Worm (Caenorhabditis elegans): ENCODE measurements around the gene R04E5.9.

R04E5.9 gene

DNA sequence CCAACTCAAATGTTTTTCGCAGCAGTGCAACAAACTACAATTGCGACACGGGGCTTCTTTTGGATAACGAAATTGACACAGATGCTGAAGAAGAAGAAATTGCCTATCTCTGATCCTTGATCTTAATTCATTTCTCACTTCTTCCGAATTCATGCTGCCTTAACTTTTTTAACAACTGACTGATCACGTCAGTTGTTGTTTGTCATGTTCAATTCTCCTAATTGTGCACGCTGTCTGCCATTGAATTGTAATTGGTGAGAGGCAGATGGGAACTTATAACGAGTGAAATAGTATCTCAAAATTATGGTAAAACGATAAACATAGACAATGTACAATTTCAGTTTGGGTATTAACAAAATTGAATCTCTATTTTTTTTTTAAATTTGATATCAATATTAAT lies 24.3 kb downstream of the R04E5.9 start:
- no peak for TF ChIP-seq tbx-11 (GFP tag; IDR thresholded peaks at IDR 0.05)
- no peak for TF ChIP-seq scrt-1 (GFP tag; IDR thresholded peaks at IDR 0.05)
- no peak for TF ChIP-seq sea-1 (GFP tag; conservative IDR thresholded peaks at IDR 0.05)
- no peak for TF ChIP-seq tbx-37 (GFP tag; conservative IDR thresholded peaks at IDR 0.05)
- TF ChIP-seq flt-1 (GFP tag; IDR thresholded peaks at IDR 0.05): no peak
- TF ChIP-seq hnd-1 (tag; optimal IDR thresholded peaks at IDR 0.05): no peak
- no peak for TF ChIP-seq hmg-4 (GFP tag; optimal IDR thresholded peaks at IDR 0.05)
- no peak for TF ChIP-seq ama-1 (optimal IDR thresholded peaks at IDR 0.05)
- no peak for TF ChIP-seq ets-7 (tag; optimal IDR thresholded peaks at IDR 0.05)
- no peak for TF ChIP-seq B0310.2 (tag; optimal IDR thresholded peaks at IDR 0.05)
- TF ChIP-seq pes-1 (GFP tag; IDR thresholded peaks at IDR 0.05): no peak
- no peak for TF ChIP-seq hmbx-1 (tag; optimal IDR thresholded peaks at IDR 0.05)
- TF ChIP-seq aly-1 (tag; optimal IDR thresholded peaks at IDR 0.05): no peak
- TF ChIP-seq ceh-13 (GFP tag; optimal IDR thresholded peaks at IDR 0.05): no peak
- TF ChIP-seq tra-4 (tag; optimal IDR thresholded peaks at IDR 0.05): no peak
- no peak for TF ChIP-seq ceh-36 (tag; optimal IDR thresholded peaks at IDR 0.05)

DNA sequence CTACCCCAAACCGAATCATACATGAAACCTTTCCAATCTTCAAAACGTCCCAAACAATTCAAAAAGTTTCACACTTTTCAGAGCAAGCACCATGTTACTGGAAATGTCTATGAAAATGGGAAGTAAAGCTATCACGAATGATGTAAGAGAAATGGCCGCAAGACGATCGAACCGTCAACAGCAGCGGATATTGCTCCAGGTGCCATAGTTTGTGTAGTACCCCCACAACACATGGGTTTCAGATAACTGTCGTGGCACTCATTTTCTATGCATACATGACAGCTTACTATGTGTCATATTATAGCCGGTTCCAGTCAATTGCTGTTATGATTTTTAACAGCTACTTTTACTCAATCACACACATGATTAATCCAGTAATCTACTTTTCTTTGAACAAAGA lies 26.7 kb downstream of the R04E5.9 start, which contains the start of gene ZK721.3:
TSS of gene ZK721.3 (plus strand) at position 301 of the 400 bp plus-strand sequence.
- TF ChIP-seq F13C5.2 (tag; optimal IDR thresholded peaks at IDR 0.05) (no peak), tbx-37 (GFP tag; conservative IDR thresholded peaks at IDR 0.05) (no peak), hnd-1 (tag; optimal IDR thresholded peaks at IDR 0.05) (no peak), ets-7 (tag; optimal IDR thresholded peaks at IDR 0.05) (no peak), ceh-13 (GFP tag; optimal IDR thresholded peaks at IDR 0.05) (no peak), sea-1 (GFP tag; conservative IDR thresholded peaks at IDR 0.05) (no peak), hmbx-1 (tag; optimal IDR thresholded peaks at IDR 0.05) (no peak), pes-1 (GFP tag; IDR thresholded peaks at IDR 0.05) (no peak), ama-1 (optimal IDR thresholded peaks at IDR 0.05) (no peak), scrt-1 (GFP tag; IDR thresholded peaks at IDR 0.05) (no peak), flt-1 (GFP tag; IDR thresholded peaks at IDR 0.05) (no peak), aly-1 (tag; optimal IDR thresholded peaks at IDR 0.05) (no peak)

DNA sequence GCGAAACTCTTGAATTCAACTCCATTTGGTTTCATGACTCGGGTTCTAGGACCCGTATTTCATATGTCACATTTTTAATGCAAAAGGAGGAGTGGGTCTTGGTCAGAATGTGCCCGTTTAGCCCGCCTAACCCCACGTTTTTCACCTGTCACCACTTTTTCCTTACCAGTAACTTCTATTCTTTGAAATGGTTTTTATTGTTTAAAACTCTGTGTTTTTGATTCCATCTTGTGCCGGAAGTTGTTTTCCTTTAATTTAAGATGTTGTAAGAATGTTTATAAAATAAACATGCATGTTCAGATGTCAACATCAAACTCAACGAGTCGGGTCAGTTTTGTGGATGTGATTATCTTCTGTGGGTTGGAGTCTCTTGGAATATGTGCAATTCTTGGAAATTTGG lies 32.4 kb downstream of the R04E5.9 start, which contains the start of gene ZK721.4:
TSS of gene ZK721.4 (plus strand) at position 301 of the 400 bp plus-strand sequence.
- no peak for TF ChIP-seq ets-7 (tag; optimal IDR thresholded peaks at IDR 0.05)
- no peak for TF ChIP-seq ceh-36 (tag; optimal IDR thresholded peaks at IDR 0.05)
- no peak for TF ChIP-seq B0310.2 (tag; optimal IDR thresholded peaks at IDR 0.05)
- no peak for TF ChIP-seq aly-1 (tag; optimal IDR thresholded peaks at IDR 0.05)
- TF ChIP-seq hmg-4 (GFP tag; optimal IDR thresholded peaks at IDR 0.05): no peak
- TF ChIP-seq scrt-1 (GFP tag; IDR thresholded peaks at IDR 0.05): no peak
- no peak for TF ChIP-seq tra-4 (tag; optimal IDR thresholded peaks at IDR 0.05)
- TF ChIP-seq tbx-37 (GFP tag; conservative IDR thresholded peaks at IDR 0.05): no peak
- no peak for TF ChIP-seq pes-1 (GFP tag; IDR thresholded peaks at IDR 0.05)
- no peak for TF ChIP-seq flt-1 (GFP tag; IDR thresholded peaks at IDR 0.05)

DNA sequence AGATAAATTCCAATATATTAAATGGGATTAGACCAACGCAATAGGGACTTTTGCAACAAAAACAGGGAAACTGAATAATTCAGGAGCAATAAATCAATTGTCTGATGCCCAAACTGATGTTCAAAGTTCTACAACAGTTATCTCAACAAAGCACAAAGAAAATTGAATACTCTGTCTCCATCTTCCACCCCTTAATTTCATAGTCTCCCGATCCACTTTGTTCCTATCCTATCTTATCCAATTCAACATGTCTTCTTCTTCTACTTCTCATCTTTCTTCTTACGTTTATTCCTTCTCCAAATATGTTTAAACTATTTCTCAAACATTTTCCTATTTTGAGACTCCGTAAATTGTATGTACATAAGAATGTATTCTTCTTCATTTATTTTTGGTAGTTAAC lies 40.6 kb downstream of the R04E5.9 start:
- no peak for TF ChIP-seq ceh-36 (tag; optimal IDR thresholded peaks at IDR 0.05)
- TF ChIP-seq F13C5.2 (tag; optimal IDR thresholded peaks at IDR 0.05): no peak
- TF ChIP-seq hmg-4 (GFP tag; optimal IDR thresholded peaks at IDR 0.05): no peak
- TF ChIP-seq ets-7 (tag; optimal IDR thresholded peaks at IDR 0.05): no peak
- no peak for TF ChIP-seq sea-1 (GFP tag; conservative IDR thresholded peaks at IDR 0.05)
- no peak for TF ChIP-seq tra-4 (tag; optimal IDR thresholded peaks at IDR 0.05)
- no peak for TF ChIP-seq B0310.2 (tag; optimal IDR thresholded peaks at IDR 0.05)
- no peak for TF ChIP-seq flt-1 (GFP tag; IDR thresholded peaks at IDR 0.05)
- no peak for TF ChIP-seq aly-1 (tag; optimal IDR thresholded peaks at IDR 0.05)
- TF ChIP-seq scrt-1 (GFP tag; IDR thresholded peaks at IDR 0.05): no peak
- TF ChIP-seq tbx-11 (GFP tag; IDR thresholded peaks at IDR 0.05): no peak
- TF ChIP-seq hmbx-1 (tag; optimal IDR thresholded peaks at IDR 0.05): no peak
- no peak for TF ChIP-seq tbx-37 (GFP tag; conservative IDR thresholded peaks at IDR 0.05)
- TF ChIP-seq ceh-13 (GFP tag; optimal IDR thresholded peaks at IDR 0.05): no peak
- no peak for TF ChIP-seq pes-1 (GFP tag; IDR thresholded peaks at IDR 0.05)

DNA sequence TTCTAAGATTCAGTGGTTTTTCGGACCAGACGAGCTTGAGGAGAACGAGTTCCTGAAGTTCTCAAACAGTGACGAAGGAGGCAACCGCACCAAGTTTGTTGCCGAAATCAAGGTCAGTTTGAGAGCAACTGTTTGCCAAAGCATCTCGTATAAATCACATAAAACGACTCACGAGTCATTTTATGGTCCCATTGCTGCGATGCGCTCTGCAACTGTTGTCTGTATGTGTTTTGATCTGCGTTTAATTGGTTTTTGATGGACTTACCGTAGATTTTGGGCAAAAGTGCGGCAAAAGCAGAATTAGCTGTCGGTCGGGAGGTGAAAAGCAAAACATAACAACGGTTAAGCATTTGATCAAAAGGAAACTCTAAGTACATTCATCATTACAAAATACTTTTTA lies 46.9 kb downstream of the R04E5.9 start:
- TF ChIP-seq hnd-1 (tag; optimal IDR thresholded peaks at IDR 0.05) (no peak), B0310.2 (tag; optimal IDR thresholded peaks at IDR 0.05) (no peak), ets-7 (tag; optimal IDR thresholded peaks at IDR 0.05) (no peak), aly-1 (tag; optimal IDR thresholded peaks at IDR 0.05) (no peak), pes-1 (GFP tag; IDR thresholded peaks at IDR 0.05) (no peak)

DNA sequence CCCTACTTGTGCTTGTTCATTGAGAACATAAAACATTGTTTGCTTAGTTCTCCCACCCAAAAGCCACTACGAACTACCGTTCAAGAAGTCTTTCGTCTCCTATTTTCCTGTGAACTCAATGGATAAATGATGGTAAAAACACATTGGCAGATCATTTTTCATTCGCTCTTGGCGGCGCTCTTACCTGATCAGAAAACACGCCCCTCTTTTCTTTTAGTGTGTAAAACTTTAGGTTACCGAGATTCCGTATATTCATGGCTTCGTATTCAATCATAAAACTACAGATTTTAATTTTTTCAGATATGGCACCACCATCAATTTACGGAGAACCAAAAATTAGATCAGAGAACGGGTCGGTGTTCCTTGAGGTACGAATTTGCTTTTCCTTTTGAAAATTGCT lies 47.3 kb downstream of the R04E5.9 start, which contains the start of gene zig-12:
TSS of gene zig-12 (plus strand) at position 301 of the 400 bp plus-strand sequence.
- no peak for TF ChIP-seq hnd-1 (tag; optimal IDR thresholded peaks at IDR 0.05)
- TF ChIP-seq pes-1 (GFP tag; IDR thresholded peaks at IDR 0.05): no peak
- TF ChIP-seq scrt-1 (GFP tag; IDR thresholded peaks at IDR 0.05): no peak
- no peak for TF ChIP-seq tbx-37 (GFP tag; conservative IDR thresholded peaks at IDR 0.05)
- TF ChIP-seq F13C5.2 (tag; optimal IDR thresholded peaks at IDR 0.05): no peak
- no peak for TF ChIP-seq tra-4 (tag; optimal IDR thresholded peaks at IDR 0.05)
- no peak for TF ChIP-seq hmg-4 (GFP tag; optimal IDR thresholded peaks at IDR 0.05)
- TF ChIP-seq aly-1 (tag; optimal IDR thresholded peaks at IDR 0.05): no peak
- no peak for TF ChIP-seq ama-1 (optimal IDR thresholded peaks at IDR 0.05)
- no peak for TF ChIP-seq tbx-11 (GFP tag; IDR thresholded peaks at IDR 0.05)

DNA sequence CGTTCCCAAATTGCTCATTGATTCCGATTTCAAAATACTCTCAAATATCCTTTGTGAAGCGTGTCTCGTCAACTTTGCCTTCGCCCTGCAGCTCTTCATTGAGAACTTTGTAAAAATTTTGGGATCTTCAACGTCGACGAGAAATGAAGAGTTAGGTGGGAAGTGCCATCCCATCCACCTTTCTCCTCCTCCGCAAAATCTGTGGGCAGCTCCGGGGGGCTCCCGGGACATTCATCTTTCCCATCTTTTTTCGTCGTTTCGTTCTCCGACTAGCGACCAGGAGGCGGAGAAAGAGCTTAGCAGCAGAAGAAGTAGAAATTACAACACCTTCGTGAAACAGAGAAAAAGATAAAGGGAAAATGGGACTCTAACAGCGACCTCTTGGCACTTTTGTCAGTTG lies 48.0 kb downstream of the R04E5.9 start:
- TF ChIP-seq tbx-37 (GFP tag; conservative IDR thresholded peaks at IDR 0.05) (no peak), pes-1 (GFP tag; IDR thresholded peaks at IDR 0.05) (no peak), B0310.2 (tag; optimal IDR thresholded peaks at IDR 0.05) (no peak)

DNA sequence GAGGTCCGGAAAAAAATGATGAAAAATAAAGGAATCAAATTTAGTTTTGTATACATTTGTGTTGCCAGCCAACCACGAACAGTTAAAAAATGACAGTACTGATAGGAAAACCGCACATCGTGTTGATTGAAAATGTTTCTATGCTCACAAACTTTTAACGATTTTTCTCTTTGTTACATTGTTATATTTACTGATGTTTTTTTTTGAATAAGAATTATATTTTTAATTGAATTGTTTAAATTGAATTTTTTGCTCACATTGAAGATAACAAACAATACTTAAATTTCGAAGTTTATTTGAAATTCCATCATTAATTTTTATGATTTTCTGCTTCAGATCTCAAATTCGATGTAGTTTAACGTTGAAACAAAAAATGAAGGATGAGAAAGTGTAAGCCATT lies 49.4 kb downstream of the R04E5.9 start, which contains the start of gene M02D8.5:
TSS of gene M02D8.5 (minus strand) at position 101 of the 400 bp plus-strand sequence.
- TF ChIP-seq sea-1 (GFP tag; conservative IDR thresholded peaks at IDR 0.05) (no peak), hmbx-1 (tag; optimal IDR thresholded peaks at IDR 0.05) (no peak), tbx-37 (GFP tag; conservative IDR thresholded peaks at IDR 0.05) (no peak), aly-1 (tag; optimal IDR thresholded peaks at IDR 0.05) (no peak), tra-4 (tag; optimal IDR thresholded peaks at IDR 0.05) (no peak), B0310.2 (tag; optimal IDR thresholded peaks at IDR 0.05) (no peak), pes-1 (GFP tag; IDR thresholded peaks at IDR 0.05) (no peak), tbx-11 (GFP tag; IDR thresholded peaks at IDR 0.05) (no peak), scrt-1 (GFP tag; IDR thresholded peaks at IDR 0.05) (no peak), ceh-13 (GFP tag; optimal IDR thresholded peaks at IDR 0.05) (no peak), flt-1 (GFP tag; IDR thresholded peaks at IDR 0.05) (no peak), ceh-36 (tag; optimal IDR thresholded peaks at IDR 0.05) (no peak), ama-1 (optimal IDR thresholded peaks at IDR 0.05) (no peak), ets-7 (tag; optimal IDR thresholded peaks at IDR 0.05) (no peak), hmg-4 (GFP tag; optimal IDR thresholded peaks at IDR 0.05) (no peak)
